Worm (Caenorhabditis elegans) whole organism, early embryonic: Measurements from ENCODE around the gene hpo-26.

Experiments used
- B0310.2 ChIP-seq: sonication (generic microtip); optimal IDR thresholded peaks from 2 replicates; lab custom pipeline; 2016; ENCODE audit warnings: mild to moderate bottlenecking, missing genetic modification characterization, missing compliant biosample characterization
- ama-1 ChIP-seq: fragments of 150-350 bp; optimal IDR thresholded peaks from 2 replicates; lab custom pipeline; 2014
- ceh-13 ChIP-seq: fragments of 200-800 bp; sonication (Bioruptor generic); optimal IDR thresholded peaks from 2 replicates; lab custom pipeline; 2018; ENCODE audit warnings: mild to moderate bottlenecking, missing genetic modification characterization, missing compliant biosample characterization
- ceh-36 ChIP-seq: sonication (generic microtip); optimal IDR thresholded peaks from 2 replicates; lab custom pipeline; 2016; ENCODE audit warnings: missing genetic modification characterization, inconsistent platforms, missing compliant biosample characterization
- ets-7 ChIP-seq: sonication (generic microtip); optimal IDR thresholded peaks from 2 replicates; lab custom pipeline; 2016; ENCODE audit warnings: missing genotype, missing genetic modification characterization, missing compliant biosample characterization
- flt-1 ChIP-seq: fragments of 200-800 bp; sonication (Bioruptor generic); IDR thresholded peaks from 2 replicates; pipeline ENCODE4 v1.3.6; 2022; ENCODE audit warnings: missing genetic modification characterization, missing compliant biosample characterization
- hmbx-1 ChIP-seq: sonication (generic microtip); optimal IDR thresholded peaks from 2 replicates; lab custom pipeline; 2016; ENCODE audit warnings: mild to moderate bottlenecking, missing genetic modification characterization, missing compliant biosample characterization
- hmg-4 ChIP-seq: fragments of 200-800 bp; sonication (Bioruptor generic); optimal IDR thresholded peaks from 2 replicates; lab custom pipeline; 2018; ENCODE audit warnings: mild to moderate bottlenecking, missing genetic modification characterization, missing compliant biosample characterization
- hnd-1 ChIP-seq: sonication (generic microtip); optimal IDR thresholded peaks from 2 replicates; lab custom pipeline; 2016; ENCODE audit warnings: missing genetic modification characterization, missing compliant biosample characterization
- pes-1 ChIP-seq: fragments of 200-800 bp; sonication (Bioruptor generic); IDR thresholded peaks from 2 replicates; pipeline ENCODE4 v1.3.6; 2022; ENCODE audit warnings: missing genetic modification reagents, missing genetic modification characterization, missing compliant biosample characterization
- scrt-1 ChIP-seq: fragments of 200-800 bp; sonication (Bioruptor generic); IDR thresholded peaks from 2 replicates; pipeline ENCODE4 v1.3.6; 2022; ENCODE audit warnings: missing genetic modification characterization, missing compliant biosample characterization
- sea-1 ChIP-seq: fragments of 200-800 bp; sonication (Bioruptor generic); conservative IDR thresholded peaks from 2 replicates; pipeline ENCODE4 v1.3.6; 2022; ENCODE audit warnings: missing genetic modification characterization, missing compliant biosample characterization
- tbx-11 ChIP-seq: fragments of 200-800 bp; sonication (Bioruptor generic); IDR thresholded peaks from 2 replicates; pipeline ENCODE4 v1.3.6; 2022; ENCODE audit warnings: missing genetic modification characterization, missing compliant biosample characterization
- tra-4 ChIP-seq: sonication (generic microtip); optimal IDR thresholded peaks from 2 replicates; lab custom pipeline; 2017; ENCODE audit warnings: missing genetic modification characterization, missing compliant biosample characterization

DNA sequence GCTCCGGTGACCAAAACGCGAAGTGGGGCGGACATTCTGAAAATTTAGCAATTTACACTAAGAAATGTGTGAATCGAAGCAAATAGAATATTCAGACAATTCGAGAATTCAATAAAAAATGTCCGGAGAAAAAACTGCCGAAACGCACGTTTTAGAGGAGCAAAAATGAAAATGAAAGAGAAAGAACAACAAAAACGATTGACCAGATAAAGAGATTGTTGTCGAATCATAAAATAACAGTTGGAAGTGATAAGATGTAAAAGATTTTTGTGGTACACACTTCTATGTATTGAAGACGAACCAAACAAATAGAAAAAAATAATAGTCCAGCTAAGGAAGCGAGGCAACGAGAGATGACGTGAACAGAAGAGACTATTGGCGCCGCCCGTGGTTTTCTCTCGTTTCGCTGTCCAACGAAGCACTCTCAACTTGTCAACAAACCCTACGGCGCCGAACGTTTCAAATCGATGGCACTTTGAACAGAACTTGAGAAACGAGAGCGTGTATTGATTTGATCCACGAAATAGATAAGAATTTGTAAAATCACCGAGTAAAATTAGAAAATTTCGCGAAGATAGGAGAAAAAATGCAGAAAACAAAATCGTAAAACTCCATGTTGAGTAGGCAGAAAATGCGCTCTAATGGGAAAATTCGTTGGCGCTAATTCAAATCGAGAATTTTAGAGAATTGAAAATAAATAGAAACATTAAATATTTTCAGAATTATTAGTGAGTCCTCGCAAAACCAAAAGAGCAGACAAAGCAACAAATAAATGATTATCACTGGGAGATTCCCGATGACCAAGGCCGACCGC is 16.2 kb downstream of the hpo-26 start, which contains the start of gene mdh-1:
- TF ChIP-seq ama-1 (lab: Kevin White, UChicago) = no peak
- TF ChIP-seq tra-4 (tag; lab: Kevin White, UChicago) = no peak
- TF ChIP-seq hnd-1 = no peak
- TF ChIP-seq sea-1 = no peak
- TF ChIP-seq flt-1 = no peak
- no peak for TF ChIP-seq hmg-4
- no peak for TF ChIP-seq B0310.2 (tag; lab: Kevin White, UChicago)
- no peak for TF ChIP-seq tbx-11 (GFP tag; lab: Robert Waterston, UW)
- TF ChIP-seq ets-7 (tag; lab: Kevin White, UChicago) = no peak
- TF ChIP-seq pes-1 = no peak
- no peak for TF ChIP-seq hmbx-1
- TF ChIP-seq scrt-1 (GFP tag; lab: Robert Waterston, UW) = no peak
- TF ChIP-seq ceh-13 (GFP tag; lab: Kevin White, UChicago) = no peak
- TF ChIP-seq ceh-36 (tag; lab: Kevin White, UChicago) = no peak
